Fruit fly (Drosophila melanogaster) whole organism, embryonic: ENCODE data around the gene Kmn1.

Source experiments
- Atf6 ChIP-seq: fragments of 200-800 bp; sonication (Bioruptor generic); IDR thresholded peaks from 2 replicates; pipeline ENCODE4 v1.3.6; 2022; ENCODE audit warnings: missing biosample characterization, missing genetic modification characterization
- BEAF-32 ChIP-seq: fragments of 200-800 bp; sonication (Bioruptor generic); optimal IDR thresholded peaks from 3 replicates; lab custom pipeline; 2017; ENCODE audit warnings: missing biosample characterization, missing genetic modification characterization, mild to moderate bottlenecking, moderate library complexity, missing genetic modification reagents
- Bgb ChIP-seq: fragments of 200-800 bp; sonication (Bioruptor generic); IDR thresholded peaks from 2 replicates; pipeline ENCODE4 v1.3.6; 2022; ENCODE audit warnings: missing biosample characterization, missing genetic modification characterization; ENCODE audit not compliant: partially characterized antibody
- CG11085 ChIP-seq: fragments of 200-800 bp; sonication (Bioruptor generic); IDR thresholded peaks from 2 replicates; pipeline ENCODE4 v1.3.6; 2022; ENCODE audit warnings: missing biosample characterization, missing genetic modification characterization
- CG11093 ChIP-seq: fragments of 200-800 bp; sonication (Bioruptor generic); IDR thresholded peaks from 3 replicates; pipeline ENCODE4 v1.3.6; 2022; ENCODE audit warnings: missing biosample characterization, missing genetic modification characterization
- CG14667 ChIP-seq: fragments of 200-800 bp; sonication (Bioruptor generic); IDR thresholded peaks from 2 replicates; pipeline ENCODE4 v1.3.6; 2022; ENCODE audit warnings: missing biosample characterization, missing genetic modification characterization
- CG14860 ChIP-seq: fragments of 200-800 bp; sonication (Bioruptor generic); IDR thresholded peaks from 3 replicates; pipeline ENCODE4 v1.3.6; 2022; ENCODE audit warnings: missing biosample characterization, missing genetic modification characterization; ENCODE audit not compliant: partially characterized antibody
- CG16813 ChIP-seq: fragments of 200-800 bp; sonication (Bioruptor generic); IDR thresholded peaks from 3 replicates; pipeline ENCODE4 v1.3.6; 2022; ENCODE audit warnings: missing biosample characterization, missing genetic modification characterization; ENCODE audit not compliant: partially characterized antibody
- CG17361 ChIP-seq: fragments of 200-800 bp; sonication (Bioruptor generic); IDR thresholded peaks from 3 replicates; pipeline ENCODE4 v1.3.6; 2022; ENCODE audit warnings: missing biosample characterization, missing genetic modification characterization
- CG18011 ChIP-seq: fragments of 200-800 bp; sonication (Bioruptor generic); optimal IDR thresholded peaks from 2 replicates; lab custom pipeline; 2017; ENCODE audit warnings: missing biosample characterization, missing genetic modification characterization, mild to moderate bottlenecking, moderate library complexity, missing genotype
- CG18599 ChIP-seq: fragments of 200-800 bp; sonication (Bioruptor generic); optimal IDR thresholded peaks from 3 replicates; lab custom pipeline; 2017; ENCODE audit warnings: missing biosample characterization, missing genetic modification characterization, mild to moderate bottlenecking, moderate library complexity, missing genetic modification reagents
- CG2116 ChIP-seq: fragments of 200-800 bp; sonication (Bioruptor generic); optimal IDR thresholded peaks from 3 replicates; lab custom pipeline; 2018; ENCODE audit warnings: missing biosample characterization, mild to moderate bottlenecking, missing genetic modification characterization
- CG34224 ChIP-seq: fragments of 200-800 bp; sonication (Bioruptor generic); IDR thresholded peaks from 3 replicates; pipeline ENCODE4 v1.3.6; 2022; ENCODE audit warnings: missing biosample characterization, missing genetic modification characterization; ENCODE audit not compliant: partially characterized antibody
- CG42726 ChIP-seq: fragments of 200-800 bp; sonication (Bioruptor generic); IDR thresholded peaks from 2 replicates; pipeline ENCODE4 v1.3.6; 2022; ENCODE audit warnings: missing biosample characterization, missing genetic modification characterization; ENCODE audit not compliant: partially characterized antibody
- CG4424 ChIP-seq: fragments of 200-800 bp; sonication (Bioruptor generic); optimal IDR thresholded peaks from 3 replicates; lab custom pipeline; 2016; ENCODE audit warnings: missing biosample characterization, missing genetic modification characterization
- CG8924 ChIP-seq: fragments of 200-800 bp; optimal IDR thresholded peaks from 3 replicates; lab custom pipeline; 2019; ENCODE audit warnings: missing biosample characterization, mild to moderate bottlenecking, missing genetic modification characterization, moderate library complexity
- CG9797 ChIP-seq: fragments of 200-800 bp; sonication (Bioruptor generic); optimal IDR thresholded peaks from 3 replicates; lab custom pipeline; 2018; ENCODE audit warnings: missing biosample characterization, mild to moderate bottlenecking, missing genetic modification characterization
- Dek ChIP-seq: fragments of 200-800 bp; sonication (Bioruptor generic); optimal IDR thresholded peaks from 3 replicates; lab custom pipeline; 2019; ENCODE audit warnings: missing biosample characterization, mild to moderate bottlenecking, missing genetic modification characterization, moderate library complexity
- Doc3 ChIP-seq: fragments of 200-800 bp; sonication (Bioruptor generic); IDR thresholded peaks from 3 replicates; pipeline ENCODE4 v1.3.6; 2022; ENCODE audit warnings: missing biosample characterization, missing genetic modification characterization; ENCODE audit not compliant: partially characterized antibody
- Dp ChIP-seq: fragments of 200-800 bp; sonication (Bioruptor generic); optimal IDR thresholded peaks from 2 replicates; lab custom pipeline; 2018; ENCODE audit warnings: missing biosample characterization, mild to moderate bottlenecking, missing genetic modification characterization, moderate library complexity
- Gsc ChIP-seq: fragments of 200-800 bp; sonication (Bioruptor generic); IDR thresholded peaks from 2 replicates; pipeline ENCODE4 v1.3.6; 2022; ENCODE audit warnings: missing biosample characterization, missing genetic modification characterization
- H2.0 ChIP-seq: fragments of 200-800 bp; sonication (Bioruptor generic); IDR thresholded peaks from 2 replicates; pipeline ENCODE4 v1.3.6; 2022; ENCODE audit warnings: missing biosample characterization, missing genetic modification characterization
- Hsf ChIP-seq: fragments of 200-800 bp; sonication (Bioruptor generic); optimal IDR thresholded peaks from 3 replicates; lab custom pipeline; 2016; ENCODE audit warnings: missing biosample characterization, missing genetic modification characterization
- Med ChIP-seq: fragments of 200-800 bp; sonication (Bioruptor generic); peaks from one replicate; lab custom pipeline; 2016; ENCODE audit warnings: missing biosample characterization, missing genetic modification characterization, mild to moderate bottlenecking, inconsistent platforms, moderate library complexity
- Meics ChIP-seq: fragments of 200-800 bp; sonication (Bioruptor generic); optimal IDR thresholded peaks from 2 replicates; lab custom pipeline; 2017; ENCODE audit warnings: missing biosample characterization, mild to moderate bottlenecking, missing genetic modification characterization
- PHDP ChIP-seq: fragments of 200-800 bp; sonication (Bioruptor generic); optimal IDR thresholded peaks from 3 replicates; lab custom pipeline; 2018; ENCODE audit warnings: missing biosample characterization, mild to moderate bottlenecking, missing genetic modification characterization, moderate library complexity
- Scr ChIP-seq: fragments of 200-800 bp; sonication (Bioruptor generic); IDR thresholded peaks from 2 replicates; pipeline ENCODE4 v1.3.6; 2022; ENCODE audit warnings: missing biosample characterization, missing genetic modification characterization; ENCODE audit not compliant: partially characterized antibody
- Sry-δ ChIP-seq: fragments of 200-800 bp; sonication (Bioruptor generic); optimal IDR thresholded peaks from 2 replicates; lab custom pipeline; 2016; ENCODE audit warnings: missing biosample characterization, missing genetic modification characterization
- Stat92E ChIP-seq, 3 experiments: fragments of >200 bp in 2 of 3; fragments of 200-800 bp in 1 of 3; sonication (Bioruptor generic) in 1 of 3; optimal IDR thresholded peaks; 2 replicates each; lab custom pipeline; 2017 to 2019; ENCODE audit warnings: missing biosample characterization in 3 of 3, missing genetic modification characterization in 3 of 3, mild to moderate bottlenecking in 1 of 3, moderate library complexity in 1 of 3
- YL-1 ChIP-seq: fragments of 200-800 bp; sonication (Bioruptor generic); optimal IDR thresholded peaks from 3 replicates; lab custom pipeline; 2017; ENCODE audit warnings: missing biosample characterization, mild to moderate bottlenecking, missing genetic modification characterization
- cad ChIP-seq: fragments of >200 bp; optimal IDR thresholded peaks from 2 replicates; lab custom pipeline; 2017; ENCODE audit warnings: missing biosample characterization, missing genetic modification characterization
- cas ChIP-seq: fragments of 200-800 bp; sonication (Bioruptor generic); IDR thresholded peaks from 2 replicates; pipeline ENCODE4 v1.3.6; 2022; ENCODE audit warnings: missing biosample characterization, missing genetic modification characterization
- cato ChIP-seq: fragments of 200-800 bp; sonication (Bioruptor generic); optimal IDR thresholded peaks from 2 replicates; lab custom pipeline; 2016; ENCODE audit warnings: missing biosample characterization, missing genetic modification characterization, borderline replicate concordance
- hb ChIP-seq: fragments of 200-800 bp; sonication (Bioruptor generic); IDR thresholded peaks from 3 replicates; pipeline ENCODE4 v1.3.6; 2022; ENCODE audit warnings: missing biosample characterization, missing genetic modification characterization; ENCODE audit not compliant: partially characterized antibody
- hbn ChIP-seq: fragments of 200-800 bp; sonication (Bioruptor generic); IDR thresholded peaks from 2 replicates; pipeline ENCODE4 v1.3.6; 2022; ENCODE audit warnings: missing biosample characterization, missing genetic modification characterization; ENCODE audit not compliant: partially characterized antibody
- inv ChIP-seq: fragments of 200-800 bp; sonication (Bioruptor generic); IDR thresholded peaks from 2 replicates; pipeline ENCODE4 v1.3.6; 2022; ENCODE audit warnings: missing biosample characterization, missing genetic modification characterization; ENCODE audit not compliant: partially characterized antibody
- jumu ChIP-seq: fragments of 200-800 bp; sonication (Bioruptor generic); optimal IDR thresholded peaks from 3 replicates; lab custom pipeline; 2016; ENCODE audit warnings: missing biosample characterization, missing genetic modification characterization
- klu ChIP-seq: fragments of 200-800 bp; sonication (Bioruptor generic); IDR thresholded peaks from 2 replicates; pipeline ENCODE4 v1.3.6; 2022; ENCODE audit warnings: missing biosample characterization, missing genetic modification characterization
- pum ChIP-seq: fragments of 200-800 bp; sonication (Bioruptor generic); optimal IDR thresholded peaks from 2 replicates; lab custom pipeline; 2016; ENCODE audit warnings: missing biosample characterization, missing genetic modification characterization
- sens ChIP-seq: fragments of 200-800 bp; sonication (Bioruptor generic); peaks from one replicate; lab custom pipeline; 2016; ENCODE audit warnings: missing biosample characterization, missing genetic modification characterization
- shn ChIP-seq: fragments of 200-800 bp; sonication (Bioruptor generic); optimal IDR thresholded peaks from 3 replicates; lab custom pipeline; 2016; ENCODE audit warnings: missing biosample characterization, missing genetic modification characterization
- sna ChIP-seq: fragments of 200-800 bp; sonication (Bioruptor generic); IDR thresholded peaks from 2 replicates; pipeline ENCODE4 v1.3.6; 2022; ENCODE audit warnings: missing biosample characterization, missing genetic modification characterization; ENCODE audit not compliant: partially characterized antibody
- sob ChIP-seq: fragments of 200-800 bp; sonication (Bioruptor generic); IDR thresholded peaks from 2 replicates; pipeline ENCODE4 v1.3.6; 2022; ENCODE audit warnings: missing biosample characterization, missing genetic modification characterization
- stwl ChIP-seq: fragments of 200-800 bp; sonication (Bioruptor generic); optimal IDR thresholded peaks from 3 replicates; lab custom pipeline; 2018; ENCODE audit warnings: missing biosample characterization, mild to moderate bottlenecking, missing genetic modification characterization, moderate library complexity
- sug ChIP-seq: fragments of 200-800 bp; optimal IDR thresholded peaks from 2 replicates; lab custom pipeline; 2019; ENCODE audit warnings: missing biosample characterization, mild to moderate bottlenecking, missing genetic modification characterization, moderate library complexity
- wdn ChIP-seq: fragments of 200-800 bp; sonication (Bioruptor generic); IDR thresholded peaks from 2 replicates; pipeline ENCODE4 v1.3.6; 2022; ENCODE audit warnings: missing biosample characterization, missing genetic modification characterization
- zfh1 ChIP-seq: fragments of 200-800 bp; sonication (Bioruptor generic); IDR thresholded peaks from 3 replicates; pipeline ENCODE4 v1.3.6; 2022; ENCODE audit warnings: missing biosample characterization, missing genetic modification characterization

The Kmn1 gene

DNA sequence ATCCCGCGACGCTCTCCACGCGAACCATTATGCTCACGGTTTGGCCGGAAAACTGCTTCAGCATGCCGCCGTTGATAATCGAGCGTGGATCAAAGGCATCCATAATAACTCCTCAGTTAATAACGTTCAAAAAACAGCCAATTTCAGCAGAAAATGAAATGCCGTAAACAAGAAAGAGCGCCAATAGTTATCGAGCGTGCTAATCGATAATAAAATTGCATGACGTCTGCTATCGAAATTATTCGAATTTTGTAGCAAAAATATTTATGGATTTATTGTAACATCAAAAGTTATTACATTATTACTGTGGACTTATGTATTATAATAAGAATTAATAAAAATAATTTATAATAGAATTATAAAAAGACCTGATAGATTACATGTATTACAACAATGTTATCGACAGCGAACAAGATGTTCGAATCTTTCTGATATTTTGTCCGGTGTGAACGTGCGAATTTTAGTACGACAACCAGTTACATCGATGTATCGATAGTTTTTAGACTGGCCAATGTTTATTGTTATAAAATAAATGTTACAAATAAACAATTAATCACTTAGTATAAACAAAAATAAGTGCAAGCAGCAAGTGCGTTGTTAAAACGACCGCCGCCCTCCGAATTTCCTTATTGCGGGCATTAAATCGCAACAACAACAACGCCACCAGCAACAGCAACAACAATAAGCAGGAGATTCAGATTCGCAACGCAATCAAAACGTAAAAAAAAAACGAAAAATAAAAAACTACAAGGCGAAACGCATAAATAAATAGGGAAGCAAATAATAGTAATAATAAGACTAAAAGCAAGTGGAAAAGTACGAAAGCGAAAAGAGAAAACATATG lies 43.6 kb upstream of the Kmn1 start, which contains the start of the genes RPA3 and Met (continued):
- peak; percentile 76 for TF ChIP-seq Bgb (GFP tag; lab: Robert Waterston, UW)
- TF ChIP-seq CG34224 (GFP tag; lab: Robert Waterston, UW): peak; percentile 65; the same call in 2 of the 3 replicates
- TF ChIP-seq H2.0 (GFP tag; lab: Robert Waterston, UW): no peak
- no peak for TF ChIP-seq Meics (GFP tag; lab: Kevin White, UChicago)
- TF ChIP-seq cas (GFP tag; lab: Robert Waterston, UW): no peak
- no peak for TF ChIP-seq klu (GFP tag; lab: Robert Waterston, UW)
- peak; percentile 54 for TF ChIP-seq inv
- TF ChIP-seq Med (GFP tag; lab: Kevin White, UChicago): peak; percentile 70
- no peak for TF ChIP-seq zfh1 (GFP tag; lab: Robert Waterston, UW)
- peak; percentile 82 for TF ChIP-seq CG14860 (GFP tag; lab: Robert Waterston, UW)
- peak; percentile 77 for TF ChIP-seq sna
- TF ChIP-seq Dek (tag; lab: Kevin White, UChicago): no peak
- TF ChIP-seq Hsf: no peak
- peak; percentile 71 for TF ChIP-seq CG2116 (GFP tag; lab: Kevin White, UChicago)
- no peak for TF ChIP-seq CG4424 (GFP tag; lab: Kevin White, UChicago)
- no peak for TF ChIP-seq sob
- 0 out of 3 replicates have a peak, but pooled peaks have one; percentile 29 for TF ChIP-seq CG17361 (GFP tag; lab: Robert Waterston, UW)
- peak; percentile 77 for TF ChIP-seq Scr (GFP tag; lab: Robert Waterston, UW)
- peak; percentile 6 for TF ChIP-seq PHDP
- TF ChIP-seq pum (GFP tag; lab: Kevin White, UChicago): no peak
- no peak for TF ChIP-seq wdn (GFP tag; lab: Robert Waterston, UW)
- TF ChIP-seq BEAF-32 (GFP tag; lab: Kevin White, UChicago): peak; percentile 72
- TF ChIP-seq cad (GFP tag; lab: Kevin White, UChicago): no peak
- peak; percentile 71; the same call in 1 of the 3 replicates for TF ChIP-seq hb (GFP tag; lab: Robert Waterston, UW)
- 0 out of 2 replicates have a peak, but pooled peaks have one; percentile 28 for TF ChIP-seq CG42726
- TF ChIP-seq shn (GFP tag; lab: Kevin White, UChicago): no peak
- no peak for TF ChIP-seq cato (GFP tag; lab: Kevin White, UChicago)
- peak; percentile 64 for TF ChIP-seq Dp (GFP tag; lab: Kevin White, UChicago)
- TF ChIP-seq Atf6 (GFP tag; lab: Robert Waterston, UW): no peak
- TF ChIP-seq YL-1 (GFP tag; lab: Kevin White, UChicago): peak; percentile 62
- no peak for TF ChIP-seq CG18599 (GFP tag; lab: Kevin White, UChicago)
- TF ChIP-seq CG11085 (GFP tag; lab: Robert Waterston, UW): no peak
- TF ChIP-seq CG8924: peak; percentile 47
- no peak for TF ChIP-seq jumu (GFP tag; lab: Kevin White, UChicago)
- peak; percentile 60; the same call in 2 of the 3 replicates for TF ChIP-seq CG16813 (GFP tag; lab: Robert Waterston, UW)
- TF ChIP-seq Sry-δ (GFP tag; lab: Kevin White, UChicago): peak; percentile 21
- peak; percentile 42; the same call in 1 of the 2 replicates for TF ChIP-seq hbn
- no peak for TF ChIP-seq CG14667
- no peak for TF ChIP-seq CG18011
- TF ChIP-seq Stat92E (GFP tag; optimal IDR thresholded peaks at IDR 0.05; lab: Kevin White, UChicago): no peak
- TF ChIP-seq CG11093 (GFP tag; lab: Robert Waterston, UW): no peak
- TF ChIP-seq sens (GFP tag; lab: Kevin White, UChicago): peak; percentile 54
- peak; percentile 59 for TF ChIP-seq Doc3 (GFP tag; lab: Robert Waterston, UW)
- no peak for TF ChIP-seq Gsc
- no peak for TF ChIP-seq CG9797 (GFP tag; lab: Kevin White, UChicago)
- peak; percentile 56 for TF ChIP-seq stwl (tag; lab: Kevin White, UChicago)
- TF ChIP-seq sug: no peak
